Fruit fly (Drosophila melanogaster) S2 (cell line): Measurements from ENCODE around the gene CG7394.

ENCODE experiments used
- CG8478 ChIP-seq: fragments of >200 bp; optimal IDR thresholded peaks from 2 replicates; lab custom pipeline; 2018
- CTCF ChIP-seq, 2 experiments: fragments of >200 bp; optimal IDR thresholded peaks; 2 replicates each; lab custom pipeline; 2018

- no peak for TF ChIP-seq CG8478 (lab: Kevin White, UChicago)
- no peak for TF ChIP-seq CTCF (optimal IDR thresholded peaks at IDR 0.05; lab: Kevin White, UChicago)
Measured at dm6 chr3L:11530370-11530769, 31.4 kb upstream of the CG7394 start.
